Worm (Caenorhabditis elegans) whole organism, early embryonic: ENCODE results near the gene F46F3.3.

ENCODE experiments used
- ceh-13 ChIP-seq: fragments of 200-800 bp; sonication (Bioruptor generic); optimal IDR thresholded peaks from 2 replicates; lab custom pipeline; 2018; ENCODE audit warnings: mild to moderate bottlenecking, missing genetic modification characterization, missing compliant biosample characterization
- ets-7 ChIP-seq: sonication (generic microtip); optimal IDR thresholded peaks from 2 replicates; lab custom pipeline; 2016; ENCODE audit warnings: missing genotype, missing genetic modification characterization, missing compliant biosample characterization
- flt-1 ChIP-seq: fragments of 200-800 bp; sonication (Bioruptor generic); IDR thresholded peaks from 2 replicates; pipeline ENCODE4 v1.3.6; 2022; ENCODE audit warnings: missing genetic modification characterization, missing compliant biosample characterization
- hmg-4 ChIP-seq: fragments of 200-800 bp; sonication (Bioruptor generic); optimal IDR thresholded peaks from 2 replicates; lab custom pipeline; 2018; ENCODE audit warnings: mild to moderate bottlenecking, missing genetic modification characterization, missing compliant biosample characterization

DNA sequence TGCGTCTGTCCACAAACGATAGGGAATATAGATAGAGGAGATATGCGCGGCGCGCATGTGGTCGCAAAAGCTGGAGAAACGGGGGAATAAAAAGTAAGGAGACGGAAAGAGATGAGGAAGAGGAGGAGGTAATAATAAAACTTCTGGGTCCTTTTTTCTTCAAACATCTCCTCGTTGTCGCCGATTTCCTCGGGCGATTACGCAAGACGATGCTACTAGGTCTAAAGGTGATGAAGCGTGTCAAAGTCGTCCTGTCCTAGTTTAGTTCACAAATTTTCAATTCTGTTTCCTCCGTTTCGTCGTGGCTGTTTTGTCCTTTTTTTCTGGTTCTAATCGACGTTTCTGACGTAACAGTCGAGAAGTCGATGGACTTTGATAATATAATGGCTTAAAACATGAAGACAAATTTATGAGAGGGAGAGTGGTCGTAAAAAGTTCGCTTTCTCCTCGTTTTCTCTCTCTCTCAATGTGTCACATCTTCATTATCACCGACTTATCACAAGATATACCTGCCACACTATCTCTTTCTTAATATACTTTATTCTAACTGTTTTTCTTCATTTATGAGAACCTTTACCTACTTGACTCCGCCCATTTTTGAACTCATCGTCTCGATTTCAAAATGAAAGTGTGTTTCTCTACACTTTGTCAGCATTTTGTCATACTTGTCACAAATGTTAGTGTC is 13.4 kb downstream of the F46F3.3 start:
- TF ChIP-seq flt-1 (GFP tag; lab: Robert Waterston, UW) (no peak), ceh-13 (GFP tag; lab: Kevin White, UChicago) (no peak), hmg-4 (GFP tag; lab: Kevin White, UChicago) (no peak), ets-7 (tag; lab: Kevin White, UChicago) (no peak)
